Worm (Caenorhabditis elegans): ENCODE measurements around the gene ins-16.

ce11 chrIII:2027517-2027916 is 33.2 kb downstream of the ins-16 start:
- no peak for TF ChIP-seq nhr-237 (tag; optimal IDR thresholded peaks at IDR 0.05)
- no peak for TF ChIP-seq nhr-77 (tag; optimal IDR thresholded peaks at IDR 0.05)
- TF ChIP-seq lin-15B (tag; optimal IDR thresholded peaks at IDR 0.05) = no peak

All from whole organism, L4 larva.